Worm (Caenorhabditis elegans): ENCODE data around the gene ZK616.8.

ce11 chrIV:5391507-5392057 is 20.4 kb downstream of the ZK616.8 start, which contains the start of the genes htp-1 and ZK616.5:
- TF ChIP-seq flt-1 (GFP tag; IDR thresholded peaks at IDR 0.05) (no peak), ztf-29 (GFP tag; IDR thresholded peaks at IDR 0.05) (no peak), klf-2 (GFP tag; conservative IDR thresholded peaks at IDR 0.05) (no peak), T22C8.4 (GFP tag; IDR thresholded peaks at IDR 0.05) (no peak), ref-1 (GFP tag; conservative IDR thresholded peaks at IDR 0.05) (no peak), cog-1 (tag; optimal IDR thresholded peaks at IDR 0.05) (no peak), med-1 (GFP tag; optimal IDR thresholded peaks at IDR 0.05; ENCODE audit: insufficient read depth) (no peak), tab-1 (GFP tag; IDR thresholded peaks at IDR 0.05) (no peak), ztf-23 (GFP tag; IDR thresholded peaks at IDR 0.05) (no peak)

All from whole organism, midembryonic.